Fruit fly (Drosophila melanogaster) whole organism, wandering third instar larva: ENCODE measurements around the gene Vdup1.

Experiments used
- Abd-B ChIP-seq: fragments of >200 bp; optimal IDR thresholded peaks from 2 replicates; lab custom pipeline; 2017; ENCODE audit warnings: missing biosample characterization, missing genetic modification characterization
- sage ChIP-seq: fragments of 200-800 bp; sonication (Bioruptor generic); optimal IDR thresholded peaks from 2 replicates; lab custom pipeline; 2016; ENCODE audit warnings: missing biosample characterization, mild to moderate bottlenecking, missing genetic modification characterization
- usp ChIP-seq: fragments of >200 bp; optimal IDR thresholded peaks from 2 replicates; lab custom pipeline; 2017; ENCODE audit warnings: missing biosample characterization, missing genetic modification characterization

DNA sequence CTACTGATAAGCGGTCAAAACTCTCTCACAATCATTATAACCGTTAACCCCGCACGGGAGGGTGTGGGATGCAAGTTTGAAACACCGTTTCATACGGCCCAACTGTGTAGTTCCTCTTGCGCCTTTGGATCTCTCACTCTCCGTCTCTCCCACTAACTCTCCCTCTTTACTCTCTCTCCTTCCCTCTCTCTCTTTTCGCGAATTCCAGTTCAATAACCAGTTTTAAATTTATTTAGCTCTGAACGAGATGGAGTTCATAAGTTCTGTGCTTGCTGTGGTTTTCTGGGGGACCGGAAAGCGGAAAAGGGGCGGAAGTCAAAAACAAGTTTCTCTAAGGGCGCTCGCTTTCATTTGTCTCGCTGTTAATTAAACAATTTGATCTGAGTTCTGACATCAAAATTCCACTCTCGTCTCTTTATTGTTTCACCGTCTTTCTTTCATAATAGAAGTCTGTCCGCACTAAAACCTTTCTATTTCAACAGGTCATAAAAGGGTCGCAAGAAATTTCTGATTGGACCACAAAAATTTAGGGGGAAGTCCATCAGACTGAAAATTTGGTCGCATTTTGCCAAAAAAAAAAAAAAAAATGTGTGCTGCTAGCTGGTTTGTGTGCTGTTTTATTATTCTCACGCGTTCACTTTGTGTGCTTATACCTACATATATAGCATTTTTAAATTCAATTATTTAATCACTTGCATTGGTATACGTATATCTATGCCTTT, 37.8 kb downstream of the Vdup1 start:
- TF ChIP-seq Abd-B: no peak
- no peak for TF ChIP-seq sage (GFP tag; lab: Kevin White, UChicago)
- TF ChIP-seq usp (GFP tag; lab: Kevin White, UChicago): no peak
